Worm (Caenorhabditis elegans) whole organism, L3 larva: Measurements from ENCODE around the gene Y79H2A.12.

ENCODE experiments used
- ceh-16 ChIP-seq: sonication (generic microtip); optimal IDR thresholded peaks from 2 replicates; lab custom pipeline; 2017; ENCODE audit warnings: missing biosample characterization, missing genetic modification characterization
- ceh-9 ChIP-seq: sonication (generic microtip); optimal IDR thresholded peaks from 2 replicates; lab custom pipeline; 2018; ENCODE audit warnings: missing biosample characterization, missing genetic modification characterization
- egl-5 ChIP-seq: fragments of 150-350 bp; optimal IDR thresholded peaks from 2 replicates; lab custom pipeline; 2017; ENCODE audit warnings: missing biosample characterization, missing genetic modification reagents, missing genetic modification characterization, inconsistent platforms
- elt-2 ChIP-seq: sonication (generic microtip); optimal IDR thresholded peaks from 2 replicates; lab custom pipeline; 2016; ENCODE audit warnings: missing genetic modification reagents, mild to moderate bottlenecking, missing genetic modification characterization, missing compliant biosample characterization
- fkh-10 ChIP-seq: sonication (generic microtip); optimal IDR thresholded peaks from 2 replicates; lab custom pipeline; 2017; ENCODE audit warnings: missing biosample characterization, missing genetic modification reagents, missing genetic modification characterization
- fkh-2 ChIP-seq: fragments of 150-350 bp; optimal IDR thresholded peaks from 2 replicates; lab custom pipeline; 2014; ENCODE audit warnings: missing biosample characterization, missing genetic modification reagents, missing genetic modification characterization
- fos-1 ChIP-seq: fragments of 150-350 bp; optimal IDR thresholded peaks from 2 replicates; lab custom pipeline; 2014; ENCODE audit warnings: missing biosample characterization, missing genetic modification characterization
- hmg-11 ChIP-seq: sonication (generic microtip); optimal IDR thresholded peaks from 2 replicates; lab custom pipeline; 2016; ENCODE audit warnings: missing genetic modification characterization, missing compliant biosample characterization
- lin-15B ChIP-seq: fragments of 150-350 bp; optimal IDR thresholded peaks from 2 replicates; lab custom pipeline; 2014; ENCODE audit warnings: missing biosample characterization, missing genetic modification characterization
- lin-39 ChIP-seq: fragments of 150-350 bp; optimal IDR thresholded peaks from 2 replicates; lab custom pipeline; 2018; ENCODE audit warnings: missing biosample characterization, missing genetic modification reagents, missing genetic modification characterization
- mdl-1 ChIP-seq: fragments of 150-350 bp; optimal IDR thresholded peaks from 2 replicates; lab custom pipeline; 2014; ENCODE audit warnings: missing biosample characterization, missing genetic modification characterization
- nfya-1 ChIP-seq: sonication (generic microtip); optimal IDR thresholded peaks from 2 replicates; lab custom pipeline; 2017; ENCODE audit warnings: missing genetic modification characterization, mild to moderate bottlenecking, missing compliant biosample characterization, antibody characterized with exemption, moderate library complexity; ENCODE audit not compliant: insufficient read depth
- nhr-237 ChIP-seq: fragments of 150-350 bp; optimal IDR thresholded peaks from 2 replicates; lab custom pipeline; 2014; ENCODE audit warnings: missing biosample characterization, missing genetic modification characterization
- nhr-25 ChIP-seq: sonication (generic microtip); optimal IDR thresholded peaks from 2 replicates; lab custom pipeline; 2017; ENCODE audit warnings: missing biosample characterization, missing genetic modification characterization
- nhr-67 ChIP-seq: fragments of 150-350 bp; optimal IDR thresholded peaks from 2 replicates; lab custom pipeline; 2014; ENCODE audit warnings: missing biosample characterization, missing genetic modification characterization
- nhr-76 ChIP-seq: fragments of 150-350 bp; sonication (generic microtip); optimal IDR thresholded peaks from 5 replicates; lab custom pipeline; 2014; ENCODE audit warnings: missing biosample characterization, missing genetic modification characterization
- nhr-77 ChIP-seq: fragments of 150-350 bp; optimal IDR thresholded peaks from 2 replicates; lab custom pipeline; 2014; ENCODE audit warnings: missing biosample characterization, missing genetic modification characterization
- pha-4 ChIP-seq: fragments of 150-350 bp; optimal IDR thresholded peaks from 2 replicates; lab custom pipeline; 2014; ENCODE audit warnings: missing biosample characterization, missing genetic modification reagents, missing genetic modification characterization
- pqm-1 ChIP-seq: fragments of 150-350 bp; optimal IDR thresholded peaks from 2 replicates; lab custom pipeline; 2017; ENCODE audit warnings: missing biosample characterization, missing genetic modification characterization, inconsistent platforms
- snpc-4 ChIP-seq: fragments of 150-350 bp; optimal IDR thresholded peaks from 2 replicates; lab custom pipeline; 2014; ENCODE audit warnings: missing biosample characterization, missing genetic modification characterization
- ztf-11 ChIP-seq: fragments of 150-350 bp; optimal IDR thresholded peaks from 2 replicates; lab custom pipeline; 2014; ENCODE audit warnings: missing biosample characterization, missing genetic modification characterization
- ztf-4 ChIP-seq: fragments of 150-350 bp; optimal IDR thresholded peaks from 2 replicates; lab custom pipeline; 2014; ENCODE audit warnings: missing biosample characterization, missing genetic modification characterization

The Y79H2A.12 gene

ce11 chrIII:11985066-11985465, 43.6 kb downstream of the Y79H2A.12 start:
- no peak for TF ChIP-seq egl-5
- no peak for TF ChIP-seq nhr-77 (tag; lab: Kevin White, UChicago)
- no peak for TF ChIP-seq lin-39
- no peak for TF ChIP-seq ceh-16 (tag; lab: Kevin White, UChicago)
- no peak for TF ChIP-seq ceh-9 (tag; lab: Kevin White, UChicago)

- TF ChIP-seq nhr-76 (tag; lab: Kevin White, UChicago) (no peak), fkh-2 (no peak), lin-15B (tag; lab: Kevin White, UChicago) (no peak)
- TF ChIP-seq, all 47 proteins: peak for 0
Measured at ce11 chrIII:11982474-11982873, 46.2 kb downstream of the Y79H2A.12 start.

- no peak for TF ChIP-seq ztf-4 (tag; lab: Kevin White, UChicago)
- TF ChIP-seq lin-39, result peak; percentile 62
- no peak for TF ChIP-seq nhr-237
- TF ChIP-seq elt-2 (tag; lab: Kevin White, UChicago), result peak; percentile 13
- TF ChIP-seq pqm-1 (tag; lab: Kevin White, UChicago), result no peak
- peak; percentile 39 for TF ChIP-seq snpc-4 (tag; lab: Kevin White, UChicago)
- no peak for TF ChIP-seq fkh-10
- TF ChIP-seq hmg-11 (tag; lab: Kevin White, UChicago), result peak; percentile 76
- peak; percentile 50 for TF ChIP-seq pha-4 (tag; lab: Kevin White, UChicago)
- TF ChIP-seq nfya-1, result peak; percentile 93
- no peak for TF ChIP-seq nhr-67
- peak; percentile 87 for TF ChIP-seq lin-15B (tag; lab: Kevin White, UChicago)
- TF ChIP-seq nhr-25 (tag; lab: Kevin White, UChicago), result peak; percentile 2
- TF ChIP-seq mdl-1 (tag; lab: Kevin White, UChicago), result no peak
Measured at ce11 chrIII:11981539-11981938, 47.1 kb downstream of the Y79H2A.12 start.

- TF ChIP-seq ztf-11 (tag; lab: Kevin White, UChicago) (no peak), nfya-1 (peak; percentile 96)
Measured at ce11 chrIII:11980743-11981142, 47.9 kb downstream of the Y79H2A.12 start.

- TF ChIP-seq fos-1 (tag; lab: Kevin White, UChicago) (no peak), nfya-1 (peak; percentile 91)
Measured at ce11 chrIII:11978742-11979141, 49.9 kb downstream of the Y79H2A.12 start, which contains the start of gene Y56A3A.30. Y56A3A.30 (minus strand) TSS chrIII:11979065.
